Worm (Caenorhabditis elegans) whole organism, young adult: ENCODE results near the gene F45G2.9.

Experiments
- B0261.1 ChIP-seq: sonication (generic microtip); optimal IDR thresholded peaks from 2 replicates; lab custom pipeline; 2016; ENCODE audit warnings: mild to moderate bottlenecking, missing genetic modification characterization, moderate library complexity, missing compliant biosample characterization
- C17E4.6 ChIP-seq: fragments of 200-800 bp; sonication (Bioruptor generic); IDR thresholded peaks from 2 replicates; pipeline ENCODE4 v1.3.6; 2022; ENCODE audit warnings: missing genetic modification reagents, missing genetic modification characterization, missing compliant biosample characterization
- F10E7.11 ChIP-seq: sonication (generic microtip); optimal IDR thresholded peaks from 2 replicates; lab custom pipeline; 2017; ENCODE audit warnings: mild to moderate bottlenecking, missing genetic modification characterization, moderate library complexity, missing compliant biosample characterization
- F33H1.4 ChIP-seq: fragments of 200-800 bp; sonication (Bioruptor generic); IDR thresholded peaks from 2 replicates; pipeline ENCODE4 v1.3.6; 2022; ENCODE audit warnings: missing genetic modification reagents, missing genetic modification characterization, missing compliant biosample characterization
- F52B5.7 ChIP-seq: sonication (generic microtip); optimal IDR thresholded peaks from 2 replicates; lab custom pipeline; 2016; ENCODE audit warnings: mild to moderate bottlenecking, missing genetic modification characterization, missing compliant biosample characterization
- F55B11.4 ChIP-seq: sonication (generic microtip); optimal IDR thresholded peaks from 2 replicates; lab custom pipeline; 2016; ENCODE audit warnings: missing compliant biosample characterization, missing genetic modification characterization, borderline replicate concordance; ENCODE audit not compliant: insufficient read depth
- F57C9.4 ChIP-seq: sonication (generic microtip); optimal IDR thresholded peaks from 2 replicates; lab custom pipeline; 2017; ENCODE audit warnings: mild to moderate bottlenecking, missing genetic modification characterization, missing compliant biosample characterization
- K12H6.12 ChIP-seq: fragments of 200-800 bp; sonication (Bioruptor generic); optimal IDR thresholded peaks from 2 replicates; lab custom pipeline; 2018; ENCODE audit warnings: mild to moderate bottlenecking, missing genetic modification characterization, missing compliant biosample characterization
- T26A5.8 ChIP-seq: sonication (generic microtip); optimal IDR thresholded peaks from 2 replicates; lab custom pipeline; 2016; ENCODE audit warnings: missing genetic modification characterization, missing compliant biosample characterization
- Y53G8AR.9 ChIP-seq: fragments of 200-800 bp; sonication (Bioruptor generic); conservative IDR thresholded peaks from 2 replicates; pipeline ENCODE4 v1.3.6; 2022; ENCODE audit warnings: missing genetic modification reagents, missing genetic modification characterization, missing compliant biosample characterization
- Y79H2A.3 ChIP-seq: fragments of 200-800 bp; sonication (Bioruptor generic); conservative IDR thresholded peaks from 2 replicates; pipeline ENCODE4 v1.3.6; 2022; ENCODE audit warnings: missing genetic modification reagents, missing genetic modification characterization, missing compliant biosample characterization
- akir-1 ChIP-seq: fragments of 200-800 bp; sonication (Bioruptor generic); optimal IDR thresholded peaks from 2 replicates; lab custom pipeline; 2018; ENCODE audit warnings: mild to moderate bottlenecking, missing genetic modification characterization, moderate library complexity, missing compliant biosample characterization
- aptf-2 ChIP-seq: fragments of 200-800 bp; sonication (Bioruptor generic); conservative IDR thresholded peaks from 2 replicates; pipeline ENCODE4 v1.3.6; 2022; ENCODE audit warnings: missing genetic modification reagents, missing genetic modification characterization, missing compliant biosample characterization
- atf-7 ChIP-seq: sonication (generic microtip); optimal IDR thresholded peaks from 2 replicates; lab custom pipeline; 2017; ENCODE audit warnings: mild to moderate bottlenecking, missing genetic modification characterization, missing compliant biosample characterization
- athp-1 ChIP-seq: sonication (generic microtip); optimal IDR thresholded peaks from 2 replicates; lab custom pipeline; 2017; ENCODE audit warnings: mild to moderate bottlenecking, missing genetic modification characterization, missing compliant biosample characterization
- attf-6 ChIP-seq: fragments of 200-800 bp; sonication (Bioruptor generic); IDR thresholded peaks from 2 replicates; pipeline ENCODE4 v1.3.6; 2022; ENCODE audit warnings: missing genetic modification reagents, missing genetic modification characterization, missing compliant biosample characterization
- bed-1 ChIP-seq: fragments of 200-800 bp; sonication (Bioruptor generic); IDR thresholded peaks from 2 replicates; pipeline ENCODE4 v1.3.6; 2022; ENCODE audit warnings: missing genetic modification reagents, missing genetic modification characterization, missing compliant biosample characterization
- cebp-1 ChIP-seq, 2 experiments: fragments of 200-800 bp in 1 of 2; sonication (Bioruptor generic) in 1 of 2; sonication (generic microtip) in 1 of 2; IDR thresholded peaks in 1 of 2; optimal IDR thresholded peaks in 1 of 2; 2 replicates each; pipeline versions ENCODE4 v1.3.6 to Lab custom; 2017 to 2022; ENCODE audit warnings: missing compliant biosample characterization in 2 of 2, missing genetic modification characterization in 2 of 2, mild to moderate bottlenecking in 1 of 2, missing genetic modification reagents in 1 of 2, moderate library complexity in 1 of 2
- ceh-27 ChIP-seq: fragments of 200-800 bp; sonication (Bioruptor generic); optimal IDR thresholded peaks from 2 replicates; lab custom pipeline; 2018; ENCODE audit warnings: mild to moderate bottlenecking, missing genetic modification characterization, moderate library complexity, missing compliant biosample characterization
- ceh-91 ChIP-seq: fragments of 200-800 bp; sonication (Bioruptor generic); IDR thresholded peaks from 2 replicates; pipeline ENCODE4 v1.3.6; 2022; ENCODE audit warnings: missing genetic modification reagents, missing genetic modification characterization, missing compliant biosample characterization
- chd-7 ChIP-seq: sonication (generic microtip); optimal IDR thresholded peaks from 2 replicates; lab custom pipeline; 2016; ENCODE audit warnings: mild to moderate bottlenecking, missing genetic modification characterization, moderate library complexity, missing compliant biosample characterization
- die-1 ChIP-seq: sonication (generic microtip); optimal IDR thresholded peaks from 2 replicates; lab custom pipeline; 2016; ENCODE audit warnings: missing genotype, mild to moderate bottlenecking, missing genetic modification characterization, missing compliant biosample characterization
- dox-1 ChIP-seq: fragments of 200-800 bp; sonication (Bioruptor generic); IDR thresholded peaks from 2 replicates; pipeline ENCODE4 v1.3.6; 2022; ENCODE audit warnings: missing genetic modification reagents, missing genetic modification characterization, missing compliant biosample characterization
- efl-1 ChIP-seq: fragments of 150-350 bp; optimal IDR thresholded peaks from 2 replicates; lab custom pipeline; 2014; ENCODE audit warnings: missing biosample characterization, missing genetic modification reagents, missing genetic modification characterization
- egl-44 ChIP-seq: fragments of 200-800 bp; sonication (Bioruptor generic); IDR thresholded peaks from 2 replicates; pipeline ENCODE4 v1.3.6; 2022; ENCODE audit warnings: missing genetic modification reagents, missing genetic modification characterization, missing compliant biosample characterization
- him-1 ChIP-seq: sonication (generic microtip); optimal IDR thresholded peaks from 2 replicates; lab custom pipeline; 2016; ENCODE audit warnings: missing genotype, missing genetic modification reagents, missing genetic modification characterization, missing compliant biosample characterization
- hlh-26 ChIP-seq: fragments of 200-800 bp; sonication (Bioruptor generic); conservative IDR thresholded peaks from 2 replicates; pipeline ENCODE4 v1.3.6; 2022; ENCODE audit warnings: missing genetic modification reagents, missing genetic modification characterization, missing compliant biosample characterization
- hrde-1 ChIP-seq: sonication (generic microtip); optimal IDR thresholded peaks from 2 replicates; lab custom pipeline; 2016; ENCODE audit warnings: missing genetic modification characterization, mild to moderate bottlenecking, missing compliant biosample characterization, moderate library complexity, missing genotype, missing genetic modification reagents, borderline replicate concordance
- lin-35 ChIP-seq, 3 experiments: fragments of 150-350 bp in 2 of 3; sonication (generic microtip) in 1 of 3; optimal IDR thresholded peaks; 2 replicates each; lab custom pipeline; 2014 to 2018; ENCODE audit warnings: missing biosample characterization in 3 of 3, missing genetic modification characterization in 3 of 3, missing genetic modification reagents in 3 of 3
- lin-40 ChIP-seq: sonication (generic microtip); optimal IDR thresholded peaks from 2 replicates; lab custom pipeline; 2016; ENCODE audit warnings: missing genetic modification characterization, mild to moderate bottlenecking, missing compliant biosample characterization, missing genotype, missing genetic modification reagents
- lin-54 ChIP-seq: fragments of 200-800 bp; sonication (Bioruptor generic); optimal IDR thresholded peaks from 2 replicates; lab custom pipeline; 2018; ENCODE audit warnings: mild to moderate bottlenecking, missing genetic modification characterization, missing compliant biosample characterization
- lir-1 ChIP-seq: fragments of 200-800 bp; sonication (Bioruptor generic); conservative IDR thresholded peaks from 2 replicates; pipeline ENCODE4 v1.3.6; 2022; ENCODE audit warnings: missing genetic modification reagents, missing genetic modification characterization, missing compliant biosample characterization
- madf-10 ChIP-seq: sonication (generic microtip); optimal IDR thresholded peaks from 2 replicates; lab custom pipeline; 2016; ENCODE audit warnings: mild to moderate bottlenecking, missing genetic modification characterization, missing compliant biosample characterization
- madf-8 ChIP-seq: fragments of 200-800 bp; sonication (Bioruptor generic); conservative IDR thresholded peaks from 2 replicates; pipeline ENCODE4 v1.3.6; 2022; ENCODE audit warnings: missing genetic modification reagents, missing genetic modification characterization, missing compliant biosample characterization
- nfya-1 ChIP-seq: sonication (generic microtip); optimal IDR thresholded peaks from 2 replicates; lab custom pipeline; 2017; ENCODE audit warnings: antibody characterized with exemption, missing compliant biosample characterization, missing genetic modification characterization, borderline replicate concordance; ENCODE audit not compliant: insufficient read depth
- nfya-2 ChIP-seq: fragments of 200-800 bp; sonication (Bioruptor generic); IDR thresholded peaks from 2 replicates; pipeline ENCODE4 v1.3.6; 2022; ENCODE audit warnings: missing genetic modification reagents, missing genetic modification characterization, missing compliant biosample characterization
- nhr-179 ChIP-seq: sonication (generic microtip); optimal IDR thresholded peaks from 2 replicates; lab custom pipeline; 2016; ENCODE audit warnings: mild to moderate bottlenecking, missing genetic modification characterization, missing compliant biosample characterization
- nhr-27 ChIP-seq: fragments of 200-800 bp; sonication (Bioruptor generic); optimal IDR thresholded peaks from 2 replicates; lab custom pipeline; 2018; ENCODE audit warnings: mild to moderate bottlenecking, missing genetic modification characterization, moderate library complexity, missing compliant biosample characterization
- nhr-90 ChIP-seq: sonication (generic microtip); optimal IDR thresholded peaks from 2 replicates; lab custom pipeline; 2016; ENCODE audit warnings: missing genotype, mild to moderate bottlenecking, missing genetic modification characterization, missing compliant biosample characterization
- pha-4 ChIP-seq: fragments of 150-350 bp; sonication (generic microtip); optimal IDR thresholded peaks from 2 replicates; lab custom pipeline; 2014; ENCODE audit warnings: missing biosample characterization, missing genetic modification reagents, missing genetic modification characterization
- rec-8 ChIP-seq, 2 experiments: sonication (generic microtip); optimal IDR thresholded peaks; 2 replicates each; lab custom pipeline; 2016; ENCODE audit warnings: mild to moderate bottlenecking in 2 of 2, missing genetic modification characterization in 2 of 2, missing genetic modification reagents in 2 of 2, missing genotype in 2 of 2, missing biosample characterization in 1 of 2, missing compliant biosample characterization in 1 of 2, moderate library complexity in 1 of 2
- repo-1 ChIP-seq: sonication (generic microtip); optimal IDR thresholded peaks from 2 replicates; lab custom pipeline; 2017; ENCODE audit warnings: mild to moderate bottlenecking, missing genetic modification characterization, missing compliant biosample characterization
- rpc-1 ChIP-seq, 2 experiments: fragments of 150-350 bp in 1 of 2; sonication (generic microtip) in 1 of 2; optimal IDR thresholded peaks; 2 replicates each; lab custom pipeline; 2014 to 2018; ENCODE audit warnings: missing biosample characterization in 1 of 2, missing genetic modification characterization in 1 of 2, missing genetic modification reagents in 1 of 2, missing genotype in 1 of 2
- snpc-1.3 ChIP-seq: sonication (generic microtip); optimal IDR thresholded peaks from 2 replicates; lab custom pipeline; 2017; ENCODE audit warnings: missing genetic modification characterization, mild to moderate bottlenecking, missing compliant biosample characterization, antibody characterized with exemption, moderate library complexity, missing genotype, missing genetic modification reagents; ENCODE audit not compliant: insufficient read depth
- somi-1 ChIP-seq: fragments of 200-800 bp; sonication (Bioruptor generic); optimal IDR thresholded peaks from 2 replicates; lab custom pipeline; 2018; ENCODE audit warnings: mild to moderate bottlenecking, missing genetic modification characterization, missing compliant biosample characterization
- unc-130 ChIP-seq: sonication (generic microtip); optimal IDR thresholded peaks from 2 replicates; lab custom pipeline; 2016; ENCODE audit warnings: missing genetic modification reagents, missing genetic modification characterization, missing compliant biosample characterization
- unc-62 ChIP-seq: fragments of 150-350 bp; optimal IDR thresholded peaks from 2 replicates; lab custom pipeline; 2014; ENCODE audit warnings: missing biosample characterization, missing genetic modification reagents, missing genetic modification characterization
- zfh-2 ChIP-seq: fragments of 200-800 bp; sonication (Bioruptor generic); conservative IDR thresholded peaks from 2 replicates; pipeline ENCODE4 v1.3.6; 2022; ENCODE audit warnings: missing genetic modification reagents, missing genetic modification characterization, missing compliant biosample characterization
- ztf-25 ChIP-seq: fragments of 200-800 bp; sonication (Bioruptor generic); IDR thresholded peaks from 2 replicates; pipeline ENCODE4 v1.3.6; 2022; ENCODE audit warnings: missing genetic modification reagents, missing genetic modification characterization, missing compliant biosample characterization

Gene F45G2.9

ce11 chrIII:13411202-13411601 is 25.5 kb downstream of the F45G2.9 start (continued):
- no peak for TF ChIP-seq F55B11.4 (tag; lab: Kevin White, UChicago)
- no peak for TF ChIP-seq bed-1 (GFP tag; lab: Robert Waterston, UW)
- TF ChIP-seq hlh-26 (GFP tag; lab: Robert Waterston, UW): no peak
- peak; percentile 55 for TF ChIP-seq snpc-1.3 (tag; lab: Kevin White, UChicago)
- no peak for TF ChIP-seq nhr-27 (tag; lab: Kevin White, UChicago)
- TF ChIP-seq F57C9.4: no peak
- TF ChIP-seq Y79H2A.3: no peak
- TF ChIP-seq lir-1 (GFP tag; lab: Robert Waterston, UW): no peak
- no peak for TF ChIP-seq unc-130
- TF ChIP-seq pha-4 (tag; lab: Kevin White, UChicago): no peak
- peak; percentile 22 for TF ChIP-seq lin-54
- TF ChIP-seq ceh-91: no peak
- peak; percentile 80 for TF ChIP-seq him-1 (tag; lab: Kevin White, UChicago)
- TF ChIP-seq lin-40: no peak
- peak; percentile 10 for TF ChIP-seq F52B5.7 (tag; lab: Kevin White, UChicago)
- peak; percentile 57 for TF ChIP-seq nhr-90
- no peak for TF ChIP-seq Y53G8AR.9 (GFP tag; lab: Robert Waterston, UW)
- TF ChIP-seq T26A5.8 (tag; lab: Kevin White, UChicago): no peak
- TF ChIP-seq B0261.1: peak; percentile 65
- no peak for TF ChIP-seq nfya-1
- TF ChIP-seq akir-1 (GFP tag; lab: Kevin White, UChicago): no peak
- TF ChIP-seq nfya-2 (GFP tag; lab: Robert Waterston, UW): no peak
- peak; percentile 72 for TF ChIP-seq rpc-1 (optimal IDR thresholded peaks at IDR 0.05; lab: Kevin White, UChicago)
- TF ChIP-seq rpc-1 (tag; optimal IDR thresholded peaks at IDR 0.05; lab: Kevin White, UChicago): peak; percentile 89
- TF ChIP-seq K12H6.12 (tag; lab: Kevin White, UChicago): no peak
- no peak for TF ChIP-seq F33H1.4
- TF ChIP-seq rec-8 (tag; optimal IDR thresholded peaks at IDR 0.05; lab: Kevin White, UChicago): peak; percentile 31 to 43
- TF ChIP-seq egl-44 (GFP tag; lab: Robert Waterston, UW): 0 out of 2 replicates have a peak, but pooled peaks have one; percentile 50
- no peak for TF ChIP-seq zfh-2 (GFP tag; lab: Robert Waterston, UW)
- peak; percentile 57 for TF ChIP-seq athp-1
- no peak for TF ChIP-seq chd-7 (tag; lab: Kevin White, UChicago)
- no peak for TF ChIP-seq ceh-27 (GFP tag; lab: Kevin White, UChicago)
- no peak for TF ChIP-seq hrde-1
- TF ChIP-seq ztf-25 (GFP tag; lab: Robert Waterston, UW): no peak
- TF ChIP-seq C17E4.6 (GFP tag; lab: Robert Waterston, UW): no peak
- TF ChIP-seq nhr-179: no peak
- TF ChIP-seq repo-1: no peak
- TF ChIP-seq atf-7 (tag; lab: Kevin White, UChicago): no peak
- TF ChIP-seq efl-1: no peak

- TF ChIP-seq lin-35 (GFP tag; optimal IDR thresholded peaks at IDR 0.05; lab: Kevin White, UChicago) (no peak), aptf-2 (GFP tag; lab: Robert Waterston, UW) (no peak), somi-1 (GFP tag; lab: Kevin White, UChicago) (no peak), madf-8 (GFP tag; lab: Robert Waterston, UW) (no peak), nhr-27 (tag; lab: Kevin White, UChicago) (no peak), unc-62 (no peak), chd-7 (tag; lab: Kevin White, UChicago) (no peak), egl-44 (GFP tag; lab: Robert Waterston, UW) (no peak), F10E7.11 (tag; lab: Kevin White, UChicago) (no peak), dox-1 (GFP tag; lab: Robert Waterston, UW) (no peak), attf-6 (no peak), madf-10 (no peak), cebp-1 (GFP tag; IDR thresholded peaks at IDR 0.05; lab: Robert Waterston, UW) (no peak), cebp-1 (tag; optimal IDR thresholded peaks at IDR 0.05; lab: Kevin White, UChicago) (no peak), lin-40 (no peak), die-1 (no peak)
Measured at ce11 chrIII:13409498-13409897, 27.2 kb downstream of the F45G2.9 start, which contains the start of gene myo-6. myo-6 (plus strand) TSS chrIII:13409798.
